Fruit fly (Drosophila melanogaster): ENCODE data around the gene hob.
A peak's percentile ranks its signal among the peaks of the same experiment; 100 is the strongest.

The hob gene

DNA sequence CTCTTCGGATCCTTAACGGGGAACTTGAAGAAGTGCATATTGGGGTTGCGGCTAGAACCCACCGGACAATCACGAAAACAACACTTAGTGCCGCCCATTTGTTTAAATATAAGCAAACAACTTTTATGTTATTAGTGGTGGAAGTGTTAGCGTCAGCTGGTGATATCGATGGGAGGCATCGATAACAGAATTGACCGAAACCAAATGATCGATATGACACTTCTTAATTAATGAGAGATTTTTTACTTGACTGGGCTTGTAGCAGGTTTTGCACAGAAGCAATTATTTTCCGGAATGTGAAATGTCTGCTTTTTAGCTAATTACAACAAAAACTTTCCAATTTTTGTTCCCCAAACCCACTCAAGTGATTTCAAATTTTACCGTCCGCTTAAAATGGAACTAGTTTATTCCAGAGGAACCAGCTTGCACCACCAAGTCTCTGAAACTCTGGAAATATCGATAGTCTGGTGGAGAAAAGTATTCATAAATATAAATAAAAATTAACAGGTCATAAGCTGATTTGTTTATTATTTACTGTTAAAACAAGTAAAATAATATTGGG, 26.3 kb downstream of the hob start, which contains the start of gene CG14965:
Gene CG14965 (minus strand): TSS at position 159 of the 562 bp plus-strand sequence.
- no peak for TF ChIP-seq CG17801 (GFP tag; optimal IDR thresholded peaks at IDR 0.05; ENCODE audit: partially characterized antibody)

DNA sequence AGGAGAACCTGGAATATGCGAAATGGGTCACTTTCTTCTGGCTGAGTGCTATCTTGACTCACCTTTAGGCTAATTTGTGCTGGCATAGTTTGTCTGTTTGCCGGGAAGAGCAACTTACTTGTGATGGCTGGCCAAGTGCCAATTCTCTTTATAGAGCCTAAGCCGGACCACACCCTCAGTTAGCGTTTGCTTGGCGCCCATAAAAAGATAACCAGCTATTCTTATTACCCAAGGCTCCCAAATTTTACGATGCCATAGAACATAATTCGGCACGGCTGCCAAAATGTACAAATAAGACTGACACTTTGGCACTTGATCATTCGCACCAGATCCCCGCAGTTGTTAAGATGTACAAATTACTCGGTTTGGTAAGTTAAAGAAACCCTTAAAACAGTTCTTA, 29.1 kb downstream of the hob start, which contains the start of the genes CG42525 and CG14958:
Gene CG42525 (minus strand): TSS at position 101 of the 400 bp plus-strand sequence.
Gene CG14958 (plus strand): TSS at position 332 of the 400 bp plus-strand sequence.
- no peak for TF ChIP-seq CG17801 (GFP tag; optimal IDR thresholded peaks at IDR 0.05; ENCODE audit: partially characterized antibody)

DNA sequence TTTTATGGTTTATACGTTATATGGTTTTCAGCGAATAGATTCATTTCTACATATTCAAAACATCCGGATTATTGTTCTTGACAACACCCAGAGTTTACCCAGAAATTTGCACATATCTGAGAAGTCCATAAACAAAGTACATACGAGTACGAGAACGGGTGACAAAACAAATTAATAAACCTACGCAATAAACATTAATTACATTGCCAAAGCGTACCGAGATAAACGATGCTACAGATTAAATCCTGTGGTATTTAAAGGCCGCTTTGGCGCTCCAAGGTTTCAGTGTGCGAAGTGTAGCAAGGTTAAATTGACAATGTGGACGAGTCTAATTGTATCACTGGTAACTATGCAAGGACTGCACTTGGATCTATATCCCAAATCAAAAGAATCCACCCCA, 31.5 kb downstream of the hob start, which contains the start of gene CG14957:
Gene CG14957 (plus strand): TSS at position 301 of the 400 bp plus-strand sequence.
- no peak for TF ChIP-seq CG17801 (GFP tag; optimal IDR thresholded peaks at IDR 0.05; ENCODE audit: partially characterized antibody)

DNA sequence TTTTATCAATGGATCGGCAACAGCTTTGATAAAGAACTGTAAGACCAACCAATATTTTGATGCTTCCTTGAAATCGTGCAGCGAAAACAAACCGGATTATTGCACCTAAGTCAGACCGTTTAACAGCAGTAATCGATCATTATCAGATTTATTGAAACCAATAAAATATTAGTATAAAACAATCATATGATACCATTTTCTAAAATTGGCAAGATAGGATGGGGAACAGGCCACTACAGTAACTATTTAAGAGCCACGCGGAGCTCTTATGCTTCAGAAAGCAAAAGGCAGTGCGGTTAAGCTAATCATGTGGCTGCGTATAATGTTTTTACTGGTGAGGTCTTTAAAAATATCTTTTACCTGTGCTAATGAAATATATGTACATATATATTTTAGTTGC, 32.4 kb downstream of the hob start, which contains the start of gene CG32284:
Gene CG32284 (plus strand): TSS at position 301 of the 400 bp plus-strand sequence.
- no peak for TF ChIP-seq CG17801 (GFP tag; optimal IDR thresholded peaks at IDR 0.05; ENCODE audit: partially characterized antibody)

DNA sequence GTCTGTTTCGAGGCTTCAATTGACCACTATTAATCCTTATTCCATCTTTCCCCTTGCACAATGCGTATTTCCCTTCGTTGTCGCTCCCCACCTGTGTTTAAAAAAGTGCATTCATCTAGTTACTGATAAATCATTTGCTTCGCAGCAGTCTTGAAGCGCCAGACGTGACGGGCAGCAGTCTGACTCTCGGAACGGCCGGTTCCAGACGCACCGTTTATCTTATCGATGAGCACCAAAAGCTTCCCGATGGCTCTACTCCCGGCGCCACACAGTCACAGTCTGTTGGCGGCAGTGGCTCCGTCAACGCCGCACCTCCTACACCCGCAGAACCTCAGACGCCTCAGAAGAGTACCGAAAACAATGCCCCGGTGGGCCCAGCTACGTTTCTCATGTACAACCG, 34.6 kb downstream of the hob start, which contains the start of gene CG42494:
Gene CG42494 (plus strand): TSS at position 301 of the 400 bp plus-strand sequence.
- TF ChIP-seq CG17801 (GFP tag; optimal IDR thresholded peaks at IDR 0.05; ENCODE audit: partially characterized antibody): no peak

DNA sequence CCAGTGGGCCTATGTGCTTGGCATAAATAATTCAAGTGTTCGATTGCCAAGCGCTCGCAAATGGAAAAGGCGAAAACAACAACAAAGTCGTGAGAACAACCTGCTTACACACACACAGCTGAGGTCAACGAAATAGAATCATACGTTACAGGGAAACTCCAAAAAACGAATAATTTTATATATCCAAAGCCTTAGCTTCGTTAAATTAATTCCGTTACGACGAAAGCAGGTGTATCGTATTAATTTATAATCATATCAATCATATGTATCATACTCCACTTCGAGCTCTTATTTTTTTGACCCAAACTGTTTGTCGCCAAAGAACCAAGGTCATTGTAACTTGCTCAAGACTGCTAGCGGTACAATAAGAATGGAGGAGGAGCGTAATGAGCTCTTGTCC, 39.2 kb downstream of the hob start:
- peak; percentile 92 for TF ChIP-seq CG17801 (GFP tag; optimal IDR thresholded peaks at IDR 0.05; ENCODE audit: partially characterized antibody)

DNA sequence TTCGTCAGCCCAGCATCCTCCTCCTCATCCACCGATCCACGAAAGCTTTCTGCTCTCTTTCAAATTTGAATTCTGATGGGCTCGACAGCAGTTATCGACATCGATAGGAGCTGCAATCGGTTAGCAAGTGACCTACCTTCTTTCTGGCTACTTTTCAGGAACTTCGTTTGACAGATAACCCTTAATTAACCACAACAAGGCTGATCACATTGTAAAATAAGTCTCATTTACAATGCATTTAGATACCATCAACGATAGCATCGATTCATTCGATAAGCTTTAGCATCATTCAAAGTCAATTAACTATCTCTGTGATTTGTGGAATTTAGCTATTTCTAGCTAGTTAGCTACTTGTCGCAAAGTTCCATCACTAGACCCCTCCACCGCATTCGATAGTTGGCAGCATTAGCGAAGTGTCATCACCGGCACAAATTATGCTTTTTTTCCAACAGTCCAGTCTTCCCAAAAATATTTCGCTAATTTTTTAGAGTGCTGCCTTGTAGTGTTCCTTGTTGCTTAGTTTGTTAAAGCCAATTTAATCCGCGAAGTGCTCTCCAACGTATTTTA, 40.1 kb downstream of the hob start, which contains the start of the genes MnM and Girdin:
Gene MnM (minus strand): TSS at position 51 of the 567 bp plus-strand sequence.
Gene Girdin (plus strand): TSS at position 401 of the 567 bp plus-strand sequence.
- no peak for TF ChIP-seq CG17801 (GFP tag; optimal IDR thresholded peaks at IDR 0.05; ENCODE audit: partially characterized antibody)

DNA sequence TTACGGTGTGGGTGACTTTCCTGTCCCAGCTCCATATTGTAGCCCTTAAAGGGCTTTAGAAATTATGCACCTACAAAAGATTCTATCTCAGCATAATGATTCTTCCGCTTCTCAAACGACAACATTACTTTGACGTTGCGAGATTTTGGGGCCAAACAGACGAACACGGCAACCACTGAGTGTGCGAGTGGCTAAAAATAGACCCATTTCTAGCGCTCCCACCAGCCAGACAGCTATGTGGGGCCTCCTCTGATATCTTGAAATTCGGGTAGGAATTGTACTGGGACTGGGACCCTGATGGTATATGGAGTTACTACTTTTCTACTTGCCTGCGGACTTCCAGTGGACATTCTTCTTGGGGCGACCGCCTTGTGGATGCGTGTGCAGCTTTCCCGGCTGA, 40.8 kb downstream of the hob start:
- no peak for TF ChIP-seq CG17801 (GFP tag; optimal IDR thresholded peaks at IDR 0.05; ENCODE audit: partially characterized antibody)

DNA sequence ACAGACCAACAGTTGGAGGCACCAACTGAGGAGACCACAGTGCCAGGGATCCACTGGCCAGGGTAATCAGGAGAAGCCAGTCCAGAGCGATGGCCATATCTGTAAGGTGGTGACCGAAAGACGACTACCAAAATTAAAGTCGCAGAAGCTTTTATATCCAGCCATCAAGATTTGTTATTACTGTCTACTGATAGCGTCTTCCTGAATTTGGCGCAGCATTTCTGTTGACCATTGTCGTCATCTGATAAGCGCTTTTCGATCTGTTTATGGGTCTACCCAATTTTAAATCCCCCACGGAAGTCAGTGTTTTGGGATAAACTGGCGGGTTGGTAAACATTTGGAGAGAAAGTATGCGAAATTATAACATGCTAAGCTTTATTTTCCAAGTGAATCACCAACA, 46.3 kb downstream of the hob start, which contains the start of gene CG14963:
Gene CG14963 (minus strand): TSS at position 101 of the 400 bp plus-strand sequence.
- TF ChIP-seq CG17801 (GFP tag; optimal IDR thresholded peaks at IDR 0.05; ENCODE audit: partially characterized antibody): no peak

DNA sequence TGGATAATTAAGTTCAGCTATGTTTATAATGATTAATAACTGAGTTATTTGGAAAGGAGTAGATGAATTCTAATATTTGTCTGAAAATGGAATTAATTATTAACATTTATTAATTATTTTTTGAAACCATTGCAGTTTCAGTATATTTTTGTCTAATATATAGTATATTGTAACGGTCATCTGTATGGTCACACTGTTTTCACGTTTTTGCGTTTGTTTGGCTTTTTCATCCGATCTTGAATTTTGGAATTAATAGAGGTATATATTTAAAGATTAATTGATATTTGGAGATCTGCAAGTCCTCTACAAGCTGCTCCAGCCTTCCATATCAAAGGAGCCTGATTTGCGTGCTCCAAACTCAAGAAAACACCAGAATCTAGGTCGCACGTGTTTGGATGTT, 49.6 kb downstream of the hob start, which contains the start of the genes CG32278 and CG32281:
Gene CG32278 (plus strand): TSS at position 180 of the 400 bp plus-strand sequence.
Gene CG32281 (plus strand): TSS at position 269 of the 400 bp plus-strand sequence.
- TF ChIP-seq CG17801 (GFP tag; optimal IDR thresholded peaks at IDR 0.05; ENCODE audit: partially characterized antibody): no peak

DNA sequence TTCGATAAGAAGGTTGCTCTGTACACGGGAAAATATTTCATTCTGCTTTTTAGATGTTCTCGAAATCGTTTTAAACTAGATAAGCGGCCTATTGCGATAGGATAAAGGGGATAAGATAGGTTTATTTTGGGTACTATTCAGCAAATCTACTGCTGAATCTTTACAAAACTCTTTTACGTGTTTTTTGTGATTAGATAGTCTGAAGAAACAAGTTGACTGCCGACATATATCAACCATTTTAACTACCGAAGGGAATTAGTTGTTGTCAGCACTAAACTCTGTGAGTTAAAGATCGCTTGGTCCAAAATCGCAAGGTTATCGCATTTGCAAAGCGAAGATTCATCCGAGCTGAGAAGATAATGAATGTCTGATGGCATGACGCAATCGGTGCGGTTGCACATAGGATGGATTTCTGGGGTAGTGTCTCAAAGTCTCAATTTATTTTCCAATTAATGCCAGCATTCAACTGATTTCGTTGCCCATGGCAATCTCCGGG, 52.5 kb downstream of the hob start, which contains the start of gene Asciz:
Gene Asciz (minus strand): TSS at position 51 of the 496 bp plus-strand sequence.
- TF ChIP-seq CG17801 (GFP tag; optimal IDR thresholded peaks at IDR 0.05; ENCODE audit: partially characterized antibody): no peak

DNA sequence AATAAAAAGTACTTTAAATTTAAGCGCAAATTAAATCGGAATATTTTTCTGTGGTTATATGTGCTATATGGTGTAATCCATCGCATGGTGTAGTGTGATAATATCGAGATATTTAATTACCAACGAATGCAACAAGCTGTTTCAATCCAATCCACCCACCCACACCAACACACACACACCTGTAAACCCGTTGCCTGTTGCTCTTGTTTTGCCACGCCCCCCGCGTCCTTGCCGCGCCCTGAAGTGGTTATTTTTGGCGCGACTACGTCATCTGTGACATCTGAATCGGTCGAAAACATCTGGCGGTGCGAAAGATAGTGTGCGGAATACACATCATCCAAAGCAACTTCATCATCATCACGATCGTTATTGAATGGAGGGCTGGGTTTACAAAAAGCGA, 53.3 kb downstream of the hob start:
- no peak for TF ChIP-seq CG17801 (GFP tag; optimal IDR thresholded peaks at IDR 0.05; ENCODE audit: partially characterized antibody)

DNA sequence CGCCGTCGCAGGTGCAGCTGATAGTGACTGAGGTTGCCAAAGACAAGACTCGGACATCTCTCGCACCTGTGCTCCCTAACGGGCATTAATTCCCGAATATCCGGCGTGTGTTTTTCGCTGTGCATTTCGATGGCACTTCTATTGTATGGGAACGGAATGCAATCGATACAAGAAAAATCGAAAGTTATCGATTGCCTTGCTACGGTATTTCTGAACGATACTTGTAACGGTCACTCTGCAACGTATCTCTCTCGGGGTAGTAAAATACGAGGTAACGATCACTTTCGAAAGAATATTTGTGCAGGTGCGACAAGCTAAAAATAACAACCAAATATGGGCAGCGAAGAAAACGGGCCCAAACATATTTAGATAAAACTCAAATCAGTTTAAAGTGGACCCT, 53.8 kb downstream of the hob start, which contains the start of gene CG32280:
Gene CG32280 (plus strand): TSS at position 231 of the 400 bp plus-strand sequence.
- peak; percentile 30 for TF ChIP-seq CG17801 (GFP tag; optimal IDR thresholded peaks at IDR 0.05; ENCODE audit: partially characterized antibody)

DNA sequence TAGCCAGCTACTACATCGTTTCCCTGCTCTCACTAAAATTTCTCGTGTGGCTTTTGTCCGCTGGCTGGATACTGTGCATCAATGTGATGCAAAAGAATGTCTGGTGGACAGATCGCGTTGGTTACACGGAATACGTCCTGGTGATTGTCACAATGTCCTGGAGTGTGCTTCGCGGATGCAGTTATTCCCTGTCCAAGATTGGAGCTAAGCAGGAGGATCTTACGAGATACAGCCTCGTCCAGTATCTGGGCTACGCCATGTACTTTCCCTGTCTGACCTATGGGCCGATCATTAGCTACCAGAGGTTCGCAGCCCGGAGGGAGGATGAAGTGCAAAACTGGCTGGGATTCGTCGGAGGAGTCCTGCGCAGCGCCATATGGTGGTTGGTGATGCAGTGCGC, 56.1 kb downstream of the hob start:
- no peak for TF ChIP-seq CG17801 (GFP tag; optimal IDR thresholded peaks at IDR 0.05; ENCODE audit: partially characterized antibody)

DNA sequence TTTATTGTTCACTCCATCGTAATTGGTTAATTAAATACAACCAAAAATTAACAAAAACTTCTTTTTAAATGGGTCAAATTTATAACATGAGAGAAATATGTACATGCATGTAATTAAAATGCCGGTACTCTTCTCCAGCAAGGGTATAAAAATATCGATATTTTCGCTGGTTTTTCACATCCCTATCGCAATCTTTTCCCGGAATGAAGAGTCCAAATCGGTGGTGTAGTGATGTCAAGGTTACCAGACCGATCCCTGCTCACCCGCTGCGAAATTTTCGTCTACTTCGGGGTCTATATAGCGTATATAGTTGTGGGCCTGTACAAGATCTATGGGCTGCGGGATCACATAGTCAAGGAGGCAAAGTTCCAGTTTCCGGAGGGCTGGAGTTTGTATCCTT, 56.8 kb downstream of the hob start, which contains the start of gene rasp:
Gene rasp (plus strand): TSS at position 213 of the 400 bp plus-strand sequence.
- TF ChIP-seq CG17801 (GFP tag; optimal IDR thresholded peaks at IDR 0.05; ENCODE audit: partially characterized antibody): no peak

Data from ovary, adult (tissue).